Worm (Caenorhabditis elegans): ENCODE measurements around the gene tth-1.

tth-1 gene

DNA sequence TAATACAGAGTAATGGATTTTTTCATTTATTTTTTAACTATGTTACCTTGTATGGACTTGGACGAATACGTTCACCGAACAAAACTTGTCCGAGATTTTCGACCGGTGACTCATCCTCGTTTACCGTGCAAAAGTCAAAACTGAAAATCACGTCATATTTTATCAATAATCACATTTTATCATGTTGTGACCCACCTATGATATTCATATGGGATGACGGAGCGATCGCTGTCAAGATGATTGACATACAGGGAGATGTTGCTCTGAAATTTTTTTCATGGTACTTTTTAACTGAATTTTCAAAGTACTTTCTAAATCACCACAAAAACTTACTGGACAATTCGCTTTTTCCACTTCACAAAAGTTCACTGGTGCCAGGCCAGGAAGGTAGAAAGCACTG is 1.9 kb downstream of the tth-1 start:
- no peak for TF ChIP-seq nfya-1 (tag; optimal IDR thresholded peaks at IDR 0.05)
- no peak for TF ChIP-seq ceh-48 (tag; optimal IDR thresholded peaks at IDR 0.05)
- no peak for TF ChIP-seq ama-1 (optimal IDR thresholded peaks at IDR 0.05)
- TF ChIP-seq unc-3 (GFP tag; conservative IDR thresholded peaks at IDR 0.05) = no peak
- TF ChIP-seq unc-3 (tag; optimal IDR thresholded peaks at IDR 0.05) = no peak
- no peak for TF ChIP-seq hlh-30 (tag; optimal IDR thresholded peaks at IDR 0.05; ENCODE audit: insufficient read depth)
- no peak for TF ChIP-seq madf-2 (tag; optimal IDR thresholded peaks at IDR 0.05)
- TF ChIP-seq pat-9 (tag; optimal IDR thresholded peaks at IDR 0.05) = no peak
- no peak for TF ChIP-seq ceh-2 (tag; optimal IDR thresholded peaks at IDR 0.05)
- TF ChIP-seq unc-86 (tag; optimal IDR thresholded peaks at IDR 0.05) = no peak
- TF ChIP-seq ceh-22 (tag; optimal IDR thresholded peaks at IDR 0.05) = no peak
- no peak for TF ChIP-seq rnt-1 (tag; optimal IDR thresholded peaks at IDR 0.05)
- TF ChIP-seq elt-2 (tag; optimal IDR thresholded peaks at IDR 0.05) = no peak
- no peak for TF ChIP-seq ceh-34 (tag; optimal IDR thresholded peaks at IDR 0.05)
- no peak for TF ChIP-seq gmeb-2 (tag; optimal IDR thresholded peaks at IDR 0.05)
- no peak for TF ChIP-seq dmd-4 (tag; optimal IDR thresholded peaks at IDR 0.05; ENCODE audit: borderline replicate concordance)

DNA sequence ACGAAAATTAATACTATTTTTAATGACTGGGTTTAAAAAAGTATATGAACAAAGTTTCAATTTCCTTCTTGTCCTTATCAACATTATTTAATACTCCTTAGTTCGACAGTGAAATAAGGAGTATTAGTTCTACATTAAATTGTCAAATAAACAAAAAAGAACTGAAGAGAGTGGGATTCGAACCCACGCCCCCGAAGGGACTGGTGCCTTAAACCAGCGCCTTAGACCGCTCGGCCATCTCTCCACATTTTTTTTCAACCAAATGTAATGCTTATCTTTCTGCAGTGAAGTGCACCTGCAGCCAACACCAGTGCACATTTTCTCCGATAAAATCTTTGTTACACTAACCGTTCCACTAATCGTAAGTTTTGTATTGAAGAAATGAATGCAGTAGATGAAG is 4.3 kb downstream of the tth-1 start:
- TF ChIP-seq hlh-15 (tag; optimal IDR thresholded peaks at IDR 0.05) = no peak
- TF ChIP-seq F13H6.1 (tag; optimal IDR thresholded peaks at IDR 0.05) = no peak
- no peak for TF ChIP-seq C38D4.7 (GFP tag; optimal IDR thresholded peaks at IDR 0.05)
- no peak for TF ChIP-seq pat-9 (tag; optimal IDR thresholded peaks at IDR 0.05)
- TF ChIP-seq fax-1 (tag; optimal IDR thresholded peaks at IDR 0.05) = no peak
- no peak for TF ChIP-seq ceh-30 (tag; optimal IDR thresholded peaks at IDR 0.05)
- no peak for TF ChIP-seq K02D7.2 (tag; optimal IDR thresholded peaks at IDR 0.05)
- TF ChIP-seq dve-1 (tag; optimal IDR thresholded peaks at IDR 0.05) = no peak
- no peak for TF ChIP-seq pag-3 (tag; optimal IDR thresholded peaks at IDR 0.05; ENCODE audit: borderline replicate concordance)
- TF ChIP-seq fkh-10 (GFP tag; optimal IDR thresholded peaks at IDR 0.05) = no peak
- no peak for TF ChIP-seq npax-4 (tag; optimal IDR thresholded peaks at IDR 0.05)
- TF ChIP-seq unc-3 (GFP tag; conservative IDR thresholded peaks at IDR 0.05) = no peak
- no peak for TF ChIP-seq unc-3 (tag; optimal IDR thresholded peaks at IDR 0.05)

DNA sequence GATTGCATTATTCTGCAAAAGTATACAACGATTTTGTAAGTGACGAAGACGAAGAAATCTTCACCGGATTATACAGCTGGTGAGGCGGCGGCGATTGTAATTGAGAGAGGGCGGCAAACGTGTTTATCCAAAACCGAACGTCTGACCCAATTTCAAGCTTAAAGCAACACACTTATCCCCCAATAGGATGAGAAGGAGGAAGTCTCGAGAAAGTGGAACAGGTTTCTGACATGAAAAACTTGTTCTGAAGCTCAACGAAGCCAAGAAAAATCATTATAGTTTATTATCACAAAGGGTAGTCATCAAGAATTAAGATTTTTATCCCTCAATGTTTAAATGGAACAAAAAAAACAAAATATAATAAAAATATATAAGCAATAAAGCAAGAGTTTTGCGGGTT is 5.2 kb downstream of the tth-1 start, which contains the start of gene spp-13:
TSS of gene spp-13 (minus strand) at position 143 of the 400 bp plus-strand sequence.
- TF ChIP-seq ceh-24 (tag; optimal IDR thresholded peaks at IDR 0.05) (no peak), pha-4 (tag; optimal IDR thresholded peaks at IDR 0.05) (no peak), ama-1 (optimal IDR thresholded peaks at IDR 0.05) (no peak), ttx-3 (tag; optimal IDR thresholded peaks at IDR 0.05) (no peak), ceh-2 (tag; optimal IDR thresholded peaks at IDR 0.05) (no peak), nhr-11 (tag; optimal IDR thresholded peaks at IDR 0.05) (no peak), pax-1 (tag; optimal IDR thresholded peaks at IDR 0.05) (no peak), ztf-16 (tag; optimal IDR thresholded peaks at IDR 0.05) (no peak), elt-2 (tag; optimal IDR thresholded peaks at IDR 0.05) (no peak), sox-2 (GFP tag; IDR thresholded peaks at IDR 0.05) (no peak), ceh-22 (tag; optimal IDR thresholded peaks at IDR 0.05) (no peak), hlh-8 (tag; optimal IDR thresholded peaks at IDR 0.05) (no peak)

DNA sequence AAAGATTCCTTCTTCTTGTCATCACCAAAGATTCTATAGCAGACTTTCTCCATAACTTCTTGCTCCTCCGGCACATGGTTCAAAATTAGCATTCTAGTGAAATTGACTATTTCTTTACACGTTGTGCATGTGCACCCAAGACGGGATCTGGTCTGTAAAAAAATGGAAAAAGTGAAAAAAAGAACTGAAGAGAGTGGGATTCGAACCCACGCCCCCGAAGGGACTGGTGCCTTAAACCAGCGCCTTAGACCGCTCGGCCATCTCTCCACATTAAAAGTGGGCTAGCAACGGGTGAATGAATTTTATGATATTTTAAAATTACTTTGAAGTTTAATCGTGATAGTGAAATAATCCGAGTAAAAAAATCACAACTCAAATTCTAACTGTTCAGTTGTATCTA is 5.8 kb downstream of the tth-1 start:
- TF ChIP-seq ztf-16 (tag; optimal IDR thresholded peaks at IDR 0.05) = no peak
- no peak for TF ChIP-seq ahr-1 (tag; optimal IDR thresholded peaks at IDR 0.05)
- no peak for TF ChIP-seq ceh-18 (tag; optimal IDR thresholded peaks at IDR 0.05)
- no peak for TF ChIP-seq fkh-6 (tag; optimal IDR thresholded peaks at IDR 0.05)
- no peak for TF ChIP-seq hlh-8 (tag; optimal IDR thresholded peaks at IDR 0.05)
- TF ChIP-seq ets-4 (tag; optimal IDR thresholded peaks at IDR 0.05) = no peak
- no peak for TF ChIP-seq ref-2 (tag; optimal IDR thresholded peaks at IDR 0.05)
- no peak for TF ChIP-seq dmd-4 (tag; optimal IDR thresholded peaks at IDR 0.05; ENCODE audit: borderline replicate concordance)
- TF ChIP-seq pha-4 (tag; optimal IDR thresholded peaks at IDR 0.05) = no peak

Measured in whole organism, late embryonic.